Worm (Caenorhabditis elegans): ENCODE data around the gene sap-140.

DNA sequence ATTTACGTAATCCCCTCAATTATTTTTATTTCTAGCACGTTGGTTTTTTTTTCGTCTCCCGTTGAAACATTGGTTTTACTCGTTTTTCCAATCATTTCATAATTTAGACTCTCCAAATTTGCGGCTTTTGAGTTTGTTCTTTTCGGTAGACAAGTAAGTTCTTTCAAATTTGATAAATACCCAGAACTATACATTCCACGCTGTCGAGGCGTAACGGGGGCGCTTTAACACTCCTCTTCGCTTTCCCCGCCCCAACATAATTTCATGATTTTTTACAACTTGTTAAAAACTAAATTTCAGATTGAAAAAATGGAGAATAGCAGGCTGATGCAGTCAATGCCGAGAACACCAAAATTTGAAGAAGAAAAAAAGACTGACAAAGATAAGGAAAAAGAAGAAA, 42.9 kb upstream of the sap-140 start, which contains the start of gene Y69F12A.1:
- TF ChIP-seq snpc-4 (tag; optimal IDR thresholded peaks at IDR 0.05) (no peak), zip-8 (tag; optimal IDR thresholded peaks at IDR 0.05) (no peak), ceh-43 (GFP tag; optimal IDR thresholded peaks at IDR 0.05) (no peak), mep-1 (tag; optimal IDR thresholded peaks at IDR 0.05) (no peak)

Data from whole organism, mixed stage, embryonic.